Fruit fly (Drosophila melanogaster) Kc167 (cell line): Measurements from ENCODE around the gene Sfxn2.

Source experiments
- h ChIP-seq: fragments of >200 bp; optimal IDR thresholded peaks from 3 replicates; lab custom pipeline; 2018; ENCODE audit warnings: missing external identifiers
- insv ChIP-seq: fragments of >200 bp; optimal IDR thresholded peaks from 3 replicates; lab custom pipeline; 2018; ENCODE audit warnings: missing external identifiers
- psq ChIP-seq: fragments of >200 bp; optimal IDR thresholded peaks from 2 replicates; lab custom pipeline; 2017; ENCODE audit warnings: missing external identifiers

DNA sequence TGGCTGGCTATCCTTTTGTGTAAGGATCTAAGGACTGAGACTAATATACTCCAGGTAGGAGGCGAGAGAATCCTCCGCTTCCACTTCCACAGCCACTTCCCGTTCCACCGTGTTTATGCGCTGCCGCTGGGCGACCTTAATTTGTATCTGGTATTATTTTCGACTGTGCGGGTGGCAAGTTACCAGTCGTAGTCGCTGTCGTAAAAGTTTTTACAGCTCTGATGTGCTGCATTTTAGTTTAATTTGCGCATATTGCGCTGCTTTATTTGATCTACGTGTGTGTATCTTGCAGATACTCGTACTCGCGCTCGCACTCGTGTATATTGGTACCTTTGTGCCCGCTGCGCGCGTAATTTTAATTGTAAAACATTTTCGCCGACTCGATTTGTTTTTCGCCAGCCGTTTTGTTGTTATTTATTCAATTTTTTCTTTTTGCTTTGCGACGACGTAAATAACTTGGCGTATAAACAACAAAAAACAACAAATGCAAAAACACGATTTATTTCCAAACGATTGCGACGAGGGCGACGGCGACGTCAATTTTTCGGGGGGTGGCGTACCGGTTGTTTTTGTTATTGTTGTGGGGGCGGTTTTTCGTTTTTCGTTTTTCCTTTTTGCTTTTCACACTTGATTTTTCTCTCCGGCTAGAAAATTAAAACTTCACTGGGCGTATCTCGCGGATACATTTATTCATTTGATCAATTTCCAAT is 18.2 kb upstream of the Sfxn2 start:
- TF ChIP-seq psq (lab: Kevin White, UChicago) (no peak), insv (lab: Kevin White, UChicago) (no peak), h (lab: Kevin White, UChicago) (no peak)
